Fruit fly (Drosophila melanogaster) whole organism, embryonic: ENCODE results near the gene CG7650.
A peak's percentile ranks its signal among the peaks of the same experiment; 100 is the strongest.

Source experiments
- ATbp ChIP-seq: fragments of 200-800 bp; sonication (Bioruptor generic); optimal IDR thresholded peaks from 2 replicates; lab custom pipeline; 2017; ENCODE audit warnings: missing biosample characterization, mild to moderate bottlenecking, missing genetic modification characterization, missing genetic modification reagents
- Ada2b ChIP-seq: fragments of 200-800 bp; sonication (Bioruptor generic); IDR thresholded peaks from 2 replicates; pipeline ENCODE4 v1.3.6; 2022; ENCODE audit warnings: missing biosample characterization, missing genetic modification characterization
- Asciz ChIP-seq: fragments of 200-800 bp; sonication (Bioruptor generic); optimal IDR thresholded peaks from 2 replicates; lab custom pipeline; 2017; ENCODE audit warnings: missing biosample characterization, mild to moderate bottlenecking, missing genetic modification characterization, missing genetic modification reagents
- CG11456 ChIP-seq: fragments of 200-800 bp; sonication (Bioruptor generic); IDR thresholded peaks from 3 replicates; pipeline ENCODE4 v1.3.6; 2022; ENCODE audit warnings: missing biosample characterization, missing genetic modification characterization
- CG11695 ChIP-seq: fragments of 200-800 bp; sonication (Bioruptor generic); IDR thresholded peaks from 3 replicates; pipeline ENCODE4 v1.3.6; 2022; ENCODE audit warnings: missing biosample characterization, missing genetic modification characterization
- CG11723 ChIP-seq: fragments of 200-800 bp; sonication (Bioruptor generic); optimal IDR thresholded peaks from 2 replicates; lab custom pipeline; 2017; ENCODE audit warnings: missing biosample characterization, mild to moderate bottlenecking, missing genetic modification characterization
- CG14014 ChIP-seq: fragments of 200-800 bp; sonication (Bioruptor generic); IDR thresholded peaks from 2 replicates; pipeline ENCODE4 v1.3.6; 2022; ENCODE audit warnings: missing biosample characterization, missing genetic modification characterization
- CG14667 ChIP-seq: fragments of 200-800 bp; sonication (Bioruptor generic); IDR thresholded peaks from 2 replicates; pipeline ENCODE4 v1.3.6; 2022; ENCODE audit warnings: missing biosample characterization, missing genetic modification characterization
- CG15011 ChIP-seq: fragments of 200-800 bp; sonication (Bioruptor generic); optimal IDR thresholded peaks from 3 replicates; lab custom pipeline; 2018; ENCODE audit warnings: missing biosample characterization, mild to moderate bottlenecking, missing genetic modification characterization
- CG15696 ChIP-seq: fragments of 200-800 bp; sonication (Bioruptor generic); optimal IDR thresholded peaks from 2 replicates; lab custom pipeline; 2019; ENCODE audit warnings: missing biosample characterization, mild to moderate bottlenecking, missing genetic modification characterization, moderate library complexity
- CG16863 ChIP-seq: fragments of 200-800 bp; sonication (Bioruptor generic); optimal IDR thresholded peaks from 3 replicates; lab custom pipeline; 2016; ENCODE audit warnings: missing biosample characterization, missing genetic modification characterization
- CG3065 ChIP-seq: fragments of 200-800 bp; sonication (Bioruptor generic); optimal IDR thresholded peaks from 2 replicates; lab custom pipeline; 2016; ENCODE audit warnings: missing biosample characterization, missing genetic modification characterization
- CG34422 ChIP-seq: fragments of 200-800 bp; sonication (Bioruptor generic); IDR thresholded peaks from 3 replicates; pipeline ENCODE4 v1.3.6; 2022; ENCODE audit warnings: missing biosample characterization, missing genetic modification characterization
- CG4424 ChIP-seq: fragments of 200-800 bp; sonication (Bioruptor generic); optimal IDR thresholded peaks from 3 replicates; lab custom pipeline; 2016; ENCODE audit warnings: missing biosample characterization, missing genetic modification characterization
- CG9215 ChIP-seq: fragments of 200-800 bp; sonication (Bioruptor generic); IDR thresholded peaks from 2 replicates; pipeline ENCODE4 v1.3.6; 2022; ENCODE audit warnings: missing biosample characterization, missing genetic modification characterization
- CoRest ChIP-seq: fragments of 200-800 bp; sonication (Bioruptor generic); optimal IDR thresholded peaks from 3 replicates; lab custom pipeline; 2018; ENCODE audit warnings: missing biosample characterization, mild to moderate bottlenecking, missing genetic modification characterization, moderate library complexity
- D ChIP-seq, 2 experiments: fragments of 200-800 bp in 1 of 2; fragments of >200 bp in 1 of 2; sonication (Bioruptor generic) in 1 of 2; optimal IDR thresholded peaks; 2 replicates in 1 of 2; 3 replicates in 1 of 2; lab custom pipeline; 2017; ENCODE audit warnings: mild to moderate bottlenecking in 1 of 2, missing biosample characterization in 1 of 2, missing genetic modification characterization in 1 of 2, missing genetic modification reagents in 1 of 2
- D19B ChIP-seq: fragments of 200-800 bp; sonication (Bioruptor generic); optimal IDR thresholded peaks from 2 replicates; lab custom pipeline; 2017; ENCODE audit warnings: missing biosample characterization, mild to moderate bottlenecking, missing genetic modification characterization
- Dll ChIP-seq: fragments of 200-800 bp; sonication (Bioruptor generic); IDR thresholded peaks from 4 replicates; pipeline ENCODE4 v1.3.6; 2022; ENCODE audit warnings: missing biosample characterization, missing genetic modification characterization; ENCODE audit not compliant: partially characterized antibody
- Hr3 ChIP-seq: fragments of 200-800 bp; sonication (Bioruptor generic); optimal IDR thresholded peaks from 3 replicates; lab custom pipeline; 2016; ENCODE audit warnings: missing biosample characterization, missing genetic modification characterization
- Hsf ChIP-seq: fragments of 200-800 bp; sonication (Bioruptor generic); optimal IDR thresholded peaks from 3 replicates; lab custom pipeline; 2016; ENCODE audit warnings: missing biosample characterization, missing genetic modification characterization
- Lpt ChIP-seq: fragments of >200 bp; optimal IDR thresholded peaks from 2 replicates; lab custom pipeline; 2018; ENCODE audit warnings: missing biosample characterization, missing genetic modification characterization
- Med ChIP-seq: fragments of 200-800 bp; sonication (Bioruptor generic); peaks from one replicate; lab custom pipeline; 2016; ENCODE audit warnings: missing biosample characterization, missing genetic modification characterization, mild to moderate bottlenecking, inconsistent platforms, moderate library complexity
- PHDP ChIP-seq: fragments of 200-800 bp; sonication (Bioruptor generic); optimal IDR thresholded peaks from 3 replicates; lab custom pipeline; 2018; ENCODE audit warnings: missing biosample characterization, mild to moderate bottlenecking, missing genetic modification characterization, moderate library complexity
- Ptx1 ChIP-seq: fragments of 200-800 bp; sonication (Bioruptor generic); IDR thresholded peaks from 2 replicates; pipeline ENCODE4 v1.3.6; 2022; ENCODE audit warnings: missing biosample characterization, missing genetic modification characterization
- Rx ChIP-seq: fragments of 200-800 bp; sonication (Bioruptor generic); IDR thresholded peaks from 2 replicates; pipeline ENCODE4 v1.3.6; 2022; ENCODE audit warnings: missing biosample characterization, missing genetic modification characterization
- Sox102F ChIP-seq: fragments of 200-800 bp; sonication (Bioruptor generic); optimal IDR thresholded peaks from 2 replicates; lab custom pipeline; 2018; ENCODE audit warnings: missing biosample characterization, mild to moderate bottlenecking, missing genetic modification characterization, moderate library complexity
- al ChIP-seq: fragments of 200-800 bp; sonication (Bioruptor generic); IDR thresholded peaks from 2 replicates; pipeline ENCODE4 v1.3.6; 2022; ENCODE audit warnings: missing biosample characterization, missing genetic modification characterization
- ase ChIP-seq: fragments of 200-800 bp; sonication (Bioruptor generic); IDR thresholded peaks from 3 replicates; pipeline ENCODE4 v1.3.6; 2022; ENCODE audit warnings: missing biosample characterization, missing genetic modification characterization
- bigmax ChIP-seq: fragments of 200-800 bp; sonication (Bioruptor generic); optimal IDR thresholded peaks from 2 replicates; lab custom pipeline; 2018; ENCODE audit warnings: missing biosample characterization, mild to moderate bottlenecking, missing genetic modification characterization
- cato ChIP-seq: fragments of 200-800 bp; sonication (Bioruptor generic); optimal IDR thresholded peaks from 2 replicates; lab custom pipeline; 2016; ENCODE audit warnings: missing biosample characterization, missing genetic modification characterization, borderline replicate concordance
- cwo ChIP-seq: fragments of 200-800 bp; sonication (Bioruptor generic); optimal IDR thresholded peaks from 3 replicates; lab custom pipeline; 2017; ENCODE audit warnings: missing biosample characterization, missing genetic modification characterization, mild to moderate bottlenecking, moderate library complexity, missing genetic modification reagents
- danr ChIP-seq: fragments of 200-800 bp; sonication (Bioruptor generic); IDR thresholded peaks from 2 replicates; pipeline ENCODE4 v1.3.6; 2022; ENCODE audit warnings: missing biosample characterization, missing genetic modification characterization
- dati ChIP-seq: fragments of 200-800 bp; sonication (Bioruptor generic); IDR thresholded peaks from 2 replicates; pipeline ENCODE4 v1.3.6; 2022; ENCODE audit warnings: missing biosample characterization, missing genetic modification characterization
- dmrt11E ChIP-seq: fragments of 200-800 bp; sonication (Bioruptor generic); optimal IDR thresholded peaks from 3 replicates; lab custom pipeline; 2018; ENCODE audit warnings: missing biosample characterization, mild to moderate bottlenecking, missing genetic modification characterization, moderate library complexity
- dmrt99B ChIP-seq: fragments of 200-800 bp; sonication (Bioruptor generic); optimal IDR thresholded peaks from 2 replicates; lab custom pipeline; 2018; ENCODE audit warnings: missing biosample characterization, mild to moderate bottlenecking, missing genetic modification characterization, moderate library complexity
- dpn ChIP-seq, 2 experiments: fragments of 200-800 bp; sonication (Bioruptor generic); optimal IDR thresholded peaks; 3 replicates each; lab custom pipeline; 2016; ENCODE audit warnings: missing biosample characterization in 2 of 2, missing genetic modification characterization in 2 of 2
- dysf ChIP-seq: fragments of 200-800 bp; sonication (Bioruptor generic); IDR thresholded peaks from 3 replicates; pipeline ENCODE4 v1.3.6; 2022; ENCODE audit warnings: missing biosample characterization, missing genetic modification characterization
- eyg ChIP-seq: fragments of 200-800 bp; sonication (Bioruptor generic); optimal IDR thresholded peaks from 3 replicates; lab custom pipeline; 2016; ENCODE audit warnings: missing biosample characterization, missing genetic modification characterization
- gt ChIP-seq: fragments of 200-800 bp; sonication (Bioruptor generic); IDR thresholded peaks from 2 replicates; pipeline ENCODE4 v1.3.6; 2022; ENCODE audit warnings: missing biosample characterization, missing genetic modification characterization
- hb ChIP-seq: fragments of 200-800 bp; sonication (Bioruptor generic); IDR thresholded peaks from 3 replicates; pipeline ENCODE4 v1.3.6; 2022; ENCODE audit warnings: missing biosample characterization, missing genetic modification characterization; ENCODE audit not compliant: partially characterized antibody
- hbn ChIP-seq: fragments of 200-800 bp; sonication (Bioruptor generic); IDR thresholded peaks from 2 replicates; pipeline ENCODE4 v1.3.6; 2022; ENCODE audit warnings: missing biosample characterization, missing genetic modification characterization; ENCODE audit not compliant: partially characterized antibody
- jumu ChIP-seq: fragments of 200-800 bp; sonication (Bioruptor generic); optimal IDR thresholded peaks from 3 replicates; lab custom pipeline; 2016; ENCODE audit warnings: missing biosample characterization, missing genetic modification characterization
- nau ChIP-seq: fragments of 200-800 bp; sonication (Bioruptor generic); optimal IDR thresholded peaks from 3 replicates; lab custom pipeline; 2017; ENCODE audit warnings: missing biosample characterization, mild to moderate bottlenecking, missing genetic modification characterization, missing genetic modification reagents
- pnt ChIP-seq: fragments of 200-800 bp; sonication (Bioruptor generic); optimal IDR thresholded peaks from 3 replicates; lab custom pipeline; 2016; ENCODE audit warnings: missing biosample characterization, missing genetic modification characterization
- schlank ChIP-seq: fragments of 200-800 bp; sonication (Bioruptor generic); optimal IDR thresholded peaks from 2 replicates; lab custom pipeline; 2018; ENCODE audit warnings: missing biosample characterization, mild to moderate bottlenecking, missing genetic modification characterization
- stwl ChIP-seq: fragments of 200-800 bp; sonication (Bioruptor generic); optimal IDR thresholded peaks from 3 replicates; lab custom pipeline; 2018; ENCODE audit warnings: missing biosample characterization, mild to moderate bottlenecking, missing genetic modification characterization, moderate library complexity
- tgo ChIP-seq: fragments of 200-800 bp; sonication (Bioruptor generic); IDR thresholded peaks from 3 replicates; pipeline ENCODE4 v1.3.6; 2022; ENCODE audit warnings: missing biosample characterization, missing genetic modification characterization
- tx ChIP-seq: fragments of 200-800 bp; sonication (Bioruptor generic); optimal IDR thresholded peaks from 2 replicates; lab custom pipeline; 2016; ENCODE audit warnings: missing biosample characterization, missing genetic modification characterization

Gene CG7650

DNA sequence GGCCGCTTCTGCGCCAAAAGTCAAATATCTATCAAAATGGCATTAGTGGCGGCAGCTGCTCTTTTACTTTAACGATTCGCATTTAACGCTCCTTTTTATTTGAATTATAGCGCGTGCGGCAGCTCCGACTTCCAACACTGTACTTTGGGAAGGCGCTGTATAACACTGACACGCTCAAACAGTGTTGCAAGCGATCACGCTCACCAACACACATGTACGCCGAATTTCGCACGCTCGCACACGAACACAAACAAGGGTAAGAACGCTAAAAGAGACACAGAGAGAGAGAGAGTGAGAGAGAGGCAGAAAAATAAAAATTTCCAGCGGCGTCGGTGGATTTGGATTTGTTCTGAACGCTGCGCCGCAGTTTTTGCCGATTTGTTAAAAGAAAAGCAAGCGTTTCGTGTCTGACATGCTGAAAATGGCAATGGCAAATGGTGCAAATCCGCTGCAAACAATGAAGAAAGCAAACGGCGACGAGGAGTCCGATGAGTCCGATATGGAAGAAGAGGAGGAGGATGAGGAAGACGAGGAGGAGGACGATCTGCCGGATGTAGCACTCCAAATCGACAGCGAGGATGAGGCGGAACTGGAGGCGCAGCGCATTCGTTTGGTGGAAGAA is 9.6 kb upstream of the CG7650 start, which contains the start of gene Phs (continued):
- TF ChIP-seq PHDP (tag; lab: Kevin White, UChicago) (peak; percentile 48), CG3065 (peak; percentile 51), Sox102F (GFP tag; lab: Kevin White, UChicago) (peak; percentile 37), CG11723 (GFP tag; lab: Kevin White, UChicago) (peak; percentile 64), Lpt (GFP tag; lab: Kevin White, UChicago) (no peak), cato (GFP tag; lab: Kevin White, UChicago) (peak; percentile 59), Ada2b (GFP tag; lab: Robert Waterston, UW) (no peak), CG15011 (GFP tag; lab: Kevin White, UChicago) (peak; percentile 19), Rx (GFP tag; lab: Robert Waterston, UW) (peak; percentile 84), CG9215 (GFP tag; lab: Robert Waterston, UW) (peak; percentile 74), CG14667 (0 out of 2 replicates have a peak, but pooled peaks have one; percentile 51), Hsf (GFP tag; lab: Kevin White, UChicago) (peak; percentile 83), bigmax (peak; percentile 59), danr (GFP tag; lab: Robert Waterston, UW) (no peak), dysf (GFP tag; lab: Robert Waterston, UW) (peak; percentile 70), eyg (GFP tag; lab: Kevin White, UChicago) (peak; percentile 80), stwl (peak; percentile 99), CG11456 (peak; percentile 90), Dll (GFP tag; lab: Robert Waterston, UW) (peak; percentile 34; the same call in 1 of the 4 replicates), CG4424 (GFP tag; lab: Kevin White, UChicago) (peak; percentile 83), CG15696 (tag; lab: Kevin White, UChicago) (no peak), CG11695 (peak; percentile 43; the same call in 1 of the 3 replicates), D19B (GFP tag; lab: Kevin White, UChicago) (peak; percentile 56), pnt (GFP tag; lab: Kevin White, UChicago) (peak; percentile 64), hb (GFP tag; lab: Robert Waterston, UW) (no peak), ATbp (peak; percentile 67), hbn (GFP tag; lab: Robert Waterston, UW) (peak; percentile 38; the same call in 1 of the 2 replicates), dmrt99B (tag; lab: Kevin White, UChicago) (peak; percentile 18), dmrt11E (peak; percentile 45), Hr3 (GFP tag; lab: Kevin White, UChicago) (peak; percentile 55), dpn (GFP tag; optimal IDR thresholded peaks at IDR 0.05; lab: Kevin White, UChicago) (peak; percentile 87 to 91), D (optimal IDR thresholded peaks at IDR 0.05; lab: Kevin White, UChicago) (peak; percentile 28), D (GFP tag; optimal IDR thresholded peaks at IDR 0.05; lab: Kevin White, UChicago) (peak; percentile 67), Ptx1 (GFP tag; lab: Robert Waterston, UW) (peak; percentile 70), schlank (tag; lab: Kevin White, UChicago) (peak; percentile 64), dati (GFP tag; lab: Robert Waterston, UW) (no peak), tgo (peak; percentile 65), al (peak; percentile 62), jumu (GFP tag; lab: Kevin White, UChicago) (peak; percentile 90), ase (GFP tag; lab: Robert Waterston, UW) (peak; percentile 53; the same call in 1 of the 3 replicates), CG16863 (GFP tag; lab: Kevin White, UChicago) (peak; percentile 80), tx (peak; percentile 84), CG14014 (GFP tag; lab: Robert Waterston, UW) (peak; percentile 69), CG34422 (GFP tag; lab: Robert Waterston, UW) (peak; percentile 74; the same call in 1 of the 3 replicates), CoRest (tag; lab: Kevin White, UChicago) (peak; percentile 57), cwo (peak; percentile 47), Asciz (GFP tag; lab: Kevin White, UChicago) (peak; percentile 47), nau (peak; percentile 71), gt (GFP tag; lab: Robert Waterston, UW) (peak; percentile 12; the same call in 1 of the 2 replicates), Med (GFP tag; lab: Kevin White, UChicago) (peak; percentile 99)
